Worm (Caenorhabditis elegans) whole organism, L2 larva: ENCODE measurements around the gene cab-1.

Experiments used
- C34F6.9 ChIP-seq: fragments of 150-350 bp; optimal IDR thresholded peaks from 2 replicates; lab custom pipeline; 2014; ENCODE audit warnings: missing biosample characterization, missing genetic modification characterization
- F13H6.1 ChIP-seq: sonication (generic microtip); optimal IDR thresholded peaks from 2 replicates; lab custom pipeline; 2016; ENCODE audit warnings: missing genetic modification characterization, missing compliant biosample characterization
- Y55F3AM.14 ChIP-seq: fragments of 200-800 bp; sonication (Bioruptor generic); optimal IDR thresholded peaks from 2 replicates; lab custom pipeline; 2018; ENCODE audit warnings: mild to moderate bottlenecking, missing genetic modification characterization, missing compliant biosample characterization
- alr-1 ChIP-seq: fragments of 150-350 bp; optimal IDR thresholded peaks from 2 replicates; lab custom pipeline; 2014; ENCODE audit warnings: missing biosample characterization, missing genetic modification characterization
- aly-2 ChIP-seq: fragments of 150-350 bp; optimal IDR thresholded peaks from 2 replicates; lab custom pipeline; 2014; ENCODE audit warnings: missing biosample characterization, missing genetic modification characterization
- ama-1 ChIP-seq: fragments of 150-350 bp; optimal IDR thresholded peaks from 2 replicates; lab custom pipeline; 2018; ENCODE audit warnings: inconsistent platforms
- blmp-1 ChIP-seq: sonication (generic microtip); optimal IDR thresholded peaks from 2 replicates; lab custom pipeline; 2017; ENCODE audit warnings: missing genetic modification characterization, mild to moderate bottlenecking, missing compliant biosample characterization, antibody characterized with exemption, moderate library complexity; ENCODE audit not compliant: insufficient read depth
- ceh-16 ChIP-seq: fragments of 150-350 bp; optimal IDR thresholded peaks from 2 replicates; lab custom pipeline; 2014; ENCODE audit warnings: missing biosample characterization, missing genetic modification characterization
- crh-2 ChIP-seq: sonication (generic microtip); optimal IDR thresholded peaks from 2 replicates; lab custom pipeline; 2017; ENCODE audit warnings: missing biosample characterization, missing genetic modification characterization
- egl-27 ChIP-seq: sonication (generic microtip); optimal IDR thresholded peaks from 3 replicates; lab custom pipeline; 2017; ENCODE audit warnings: missing biosample characterization, missing genetic modification reagents, missing genetic modification characterization
- elt-3 ChIP-seq: sonication (generic microtip); optimal IDR thresholded peaks from 2 replicates; lab custom pipeline; 2017; ENCODE audit warnings: missing biosample characterization, missing genetic modification characterization
- gmeb-1 ChIP-seq: fragments of 150-350 bp; optimal IDR thresholded peaks from 2 replicates; lab custom pipeline; 2014; ENCODE audit warnings: missing biosample characterization, missing genetic modification characterization
- lin-11 ChIP-seq: fragments of 150-350 bp; sonication (generic microtip); optimal IDR thresholded peaks from 2 replicates; lab custom pipeline; 2014; ENCODE audit warnings: missing biosample characterization, missing genetic modification characterization, inconsistent platforms, mixed read lengths
- lin-13 ChIP-seq: fragments of 150-350 bp; optimal IDR thresholded peaks from 2 replicates; lab custom pipeline; 2014; ENCODE audit warnings: missing biosample characterization, missing genetic modification reagents, missing genetic modification characterization
- lin-39 ChIP-seq: fragments of 150-350 bp; optimal IDR thresholded peaks from 2 replicates; lab custom pipeline; 2014; ENCODE audit warnings: missing biosample characterization, missing genetic modification reagents, missing genetic modification characterization
- lsy-2 ChIP-seq, 2 experiments: fragments of 150-350 bp in 1 of 2; sonication (generic microtip) in 1 of 2; optimal IDR thresholded peaks; 2 replicates each; lab custom pipeline; 2014 to 2017; ENCODE audit warnings: missing biosample characterization in 2 of 2, missing genetic modification characterization in 2 of 2
- mab-5 ChIP-seq: fragments of 150-350 bp; optimal IDR thresholded peaks from 2 replicates; lab custom pipeline; 2014; ENCODE audit warnings: missing biosample characterization, missing genetic modification characterization
- mbf-1 ChIP-seq: sonication (generic microtip); optimal IDR thresholded peaks from 2 replicates; lab custom pipeline; 2017; ENCODE audit warnings: missing biosample characterization, missing genetic modification characterization
- mdl-1 ChIP-seq, 2 experiments: fragments of 150-350 bp in 1 of 2; sonication (generic microtip) in 1 of 2; optimal IDR thresholded peaks; 2 replicates each; lab custom pipeline; 2017; ENCODE audit warnings: missing biosample characterization in 2 of 2, missing genetic modification characterization in 2 of 2
- nhr-10 ChIP-seq: sonication (generic microtip); optimal IDR thresholded peaks from 2 replicates; lab custom pipeline; 2017; ENCODE audit warnings: missing biosample characterization, missing genetic modification characterization
- nhr-11 ChIP-seq: fragments of 150-350 bp; optimal IDR thresholded peaks from 2 replicates; lab custom pipeline; 2014; ENCODE audit warnings: missing biosample characterization, missing genetic modification characterization
- nhr-12 ChIP-seq: fragments of 150-350 bp; optimal IDR thresholded peaks from 2 replicates; lab custom pipeline; 2014; ENCODE audit warnings: missing biosample characterization, missing genetic modification characterization
- nhr-129 ChIP-seq: fragments of 150-350 bp; optimal IDR thresholded peaks from 2 replicates; lab custom pipeline; 2014; ENCODE audit warnings: missing biosample characterization, missing genetic modification characterization
- nhr-21 ChIP-seq: fragments of 150-350 bp; optimal IDR thresholded peaks from 2 replicates; lab custom pipeline; 2014; ENCODE audit warnings: missing biosample characterization, missing genetic modification characterization
- nhr-23 ChIP-seq: fragments of 150-350 bp; optimal IDR thresholded peaks from 2 replicates; lab custom pipeline; 2014; ENCODE audit warnings: missing biosample characterization, missing genetic modification reagents, missing genetic modification characterization
- nhr-237 ChIP-seq: fragments of 150-350 bp; optimal IDR thresholded peaks from 2 replicates; lab custom pipeline; 2014; ENCODE audit warnings: missing biosample characterization, missing genetic modification characterization
- nhr-25 ChIP-seq: fragments of 150-350 bp; sonication (generic microtip); optimal IDR thresholded peaks from 3 replicates; lab custom pipeline; 2014; ENCODE audit warnings: missing biosample characterization, missing genetic modification characterization
- nhr-6 ChIP-seq: fragments of 150-350 bp; optimal IDR thresholded peaks from 2 replicates; lab custom pipeline; 2014; ENCODE audit warnings: missing biosample characterization, missing genetic modification characterization
- nhr-77 ChIP-seq: fragments of 150-350 bp; optimal IDR thresholded peaks from 2 replicates; lab custom pipeline; 2014; ENCODE audit warnings: missing biosample characterization, missing genetic modification characterization
- peb-1 ChIP-seq: fragments of 150-350 bp; optimal IDR thresholded peaks from 2 replicates; lab custom pipeline; 2014; ENCODE audit warnings: missing biosample characterization, missing genetic modification characterization
- sem-4 ChIP-seq: fragments of 150-350 bp; optimal IDR thresholded peaks from 2 replicates; lab custom pipeline; 2014; ENCODE audit warnings: missing biosample characterization, missing genetic modification reagents, missing genetic modification characterization
- sma-3 ChIP-seq: sonication (generic microtip); optimal IDR thresholded peaks from 2 replicates; lab custom pipeline; 2016; ENCODE audit warnings: missing genetic modification reagents, missing genetic modification characterization, missing compliant biosample characterization
- sma-9 ChIP-seq, 2 experiments: fragments of 150-350 bp in 1 of 2; sonication (generic microtip) in 1 of 2; optimal IDR thresholded peaks; 2 replicates each; lab custom pipeline; 2014 to 2016; ENCODE audit warnings: missing genetic modification characterization in 2 of 2, mild to moderate bottlenecking in 1 of 2, missing biosample characterization in 1 of 2, missing compliant biosample characterization in 1 of 2, missing genetic modification reagents in 1 of 2, moderate library complexity in 1 of 2
- unc-39 ChIP-seq: fragments of 150-350 bp; optimal IDR thresholded peaks from 2 replicates; lab custom pipeline; 2014; ENCODE audit warnings: missing biosample characterization, missing genetic modification characterization
- unc-55 ChIP-seq: fragments of 150-350 bp; sonication (generic microtip); optimal IDR thresholded peaks from 3 replicates; lab custom pipeline; 2014; ENCODE audit warnings: missing biosample characterization, missing genetic modification reagents, missing genetic modification characterization
- unc-62 ChIP-seq: fragments of 150-350 bp; optimal IDR thresholded peaks from 2 replicates; lab custom pipeline; 2014; ENCODE audit warnings: missing biosample characterization, missing genetic modification reagents, missing genetic modification characterization
- zag-1 ChIP-seq: fragments of 150-350 bp; optimal IDR thresholded peaks from 2 replicates; lab custom pipeline; 2014; ENCODE audit warnings: missing biosample characterization, missing genetic modification characterization
- ztf-11 ChIP-seq: sonication (generic microtip); optimal IDR thresholded peaks from 2 replicates; lab custom pipeline; 2017; ENCODE audit warnings: missing biosample characterization, missing genetic modification characterization

The cab-1 gene

DNA sequence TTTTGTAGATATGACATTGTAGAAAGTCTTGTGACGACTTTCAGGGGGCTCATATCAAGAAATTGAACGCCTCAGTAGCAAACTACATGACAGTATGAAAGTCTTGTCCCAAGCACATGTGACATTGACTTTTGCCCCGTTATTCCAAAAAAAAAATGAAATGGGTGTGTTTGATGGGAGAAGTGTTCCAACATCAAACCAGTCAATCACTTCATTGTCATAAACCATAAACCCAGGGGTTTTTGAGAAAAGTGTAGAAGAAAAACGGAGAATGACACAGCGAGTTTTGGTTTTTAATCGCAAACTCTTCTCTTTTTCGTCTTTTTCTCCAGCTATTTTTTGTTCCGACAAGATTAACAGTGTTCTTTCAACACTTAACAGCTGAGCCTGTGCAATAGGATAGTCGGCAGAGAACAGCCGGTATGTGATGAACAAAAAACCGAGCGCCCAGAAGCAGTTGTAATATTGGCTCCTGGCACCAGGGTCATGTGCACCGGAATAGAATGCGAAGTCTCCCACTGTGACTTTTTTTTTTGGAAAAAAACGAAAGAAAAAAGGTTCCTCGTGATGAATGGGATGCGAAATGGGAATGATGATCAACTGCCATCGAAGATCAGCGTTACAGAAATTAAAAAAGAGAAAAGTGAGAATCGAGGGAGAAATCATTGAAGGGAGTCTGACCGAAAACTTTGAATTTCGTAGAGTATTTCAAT, 26.7 kb downstream of the cab-1 start:
- TF ChIP-seq lsy-2 (tag; optimal IDR thresholded peaks at IDR 0.05; lab: Kevin White, UChicago) (peak in 1 of 2 experiments; percentile 15), nhr-25 (tag; lab: Kevin White, UChicago) (no peak), sma-9 (GFP tag; optimal IDR thresholded peaks at IDR 0.05; lab: Kevin White, UChicago) (peak; percentile 61), sma-9 (tag; optimal IDR thresholded peaks at IDR 0.05; lab: Kevin White, UChicago) (no peak)
- TF ChIP-seq, all 48 proteins: peak for 2

DNA sequence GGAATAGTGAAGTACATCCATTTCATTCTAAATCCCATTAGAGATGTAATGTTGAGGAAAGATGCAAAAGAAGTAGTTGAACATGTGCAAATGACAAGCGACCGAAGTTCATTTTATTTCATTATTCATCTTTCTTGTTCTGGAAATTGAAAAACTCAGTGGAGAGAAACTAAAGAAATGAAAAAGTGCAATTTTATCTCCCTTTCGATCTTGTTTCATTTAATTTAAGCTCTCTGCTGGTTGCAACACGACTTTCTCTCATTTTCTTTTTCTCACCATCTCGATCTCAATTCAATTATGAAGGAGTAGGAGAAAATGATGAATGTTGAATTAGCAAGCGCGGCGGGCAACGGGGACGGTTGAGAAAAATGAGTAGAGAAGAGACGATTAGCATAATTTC, 28.3 kb downstream of the cab-1 start:
- peak; percentile 58 for TF ChIP-seq unc-55 (GFP tag; lab: Kevin White, UChicago)
- no peak for TF ChIP-seq nhr-25 (tag; lab: Kevin White, UChicago)
- TF ChIP-seq crh-2 (tag; lab: Kevin White, UChicago), result peak; percentile 36
- TF ChIP-seq mab-5 (tag; lab: Kevin White, UChicago), result no peak
- peak; percentile 1 for TF ChIP-seq nhr-129 (tag; lab: Kevin White, UChicago)
- TF ChIP-seq Y55F3AM.14 (GFP tag; lab: Kevin White, UChicago), result no peak
- TF ChIP-seq egl-27 (tag; lab: Kevin White, UChicago), result peak; percentile 19
- TF ChIP-seq lsy-2 (tag; optimal IDR thresholded peaks at IDR 0.05; lab: Kevin White, UChicago), result peak in 1 of 2 experiments; percentile 42
- TF ChIP-seq C34F6.9 (tag; lab: Kevin White, UChicago), result peak; percentile 31
- TF ChIP-seq unc-39, result no peak
- TF ChIP-seq nhr-23, result no peak
- no peak for TF ChIP-seq nhr-10 (tag; lab: Kevin White, UChicago)
- no peak for TF ChIP-seq peb-1
- TF ChIP-seq nhr-12 (tag; lab: Kevin White, UChicago), result no peak
- TF ChIP-seq F13H6.1 (tag; lab: Kevin White, UChicago), result no peak
- TF ChIP-seq nhr-6 (tag; lab: Kevin White, UChicago), result no peak
- peak; percentile 60 for TF ChIP-seq sem-4 (tag; lab: Kevin White, UChicago)
- no peak for TF ChIP-seq lin-13 (GFP tag; lab: Kevin White, UChicago)
- TF ChIP-seq lin-39 (tag; lab: Kevin White, UChicago), result no peak
- peak; percentile 26 for TF ChIP-seq sma-9 (GFP tag; optimal IDR thresholded peaks at IDR 0.05; lab: Kevin White, UChicago)
- TF ChIP-seq sma-9 (tag; optimal IDR thresholded peaks at IDR 0.05; lab: Kevin White, UChicago), result no peak

DNA sequence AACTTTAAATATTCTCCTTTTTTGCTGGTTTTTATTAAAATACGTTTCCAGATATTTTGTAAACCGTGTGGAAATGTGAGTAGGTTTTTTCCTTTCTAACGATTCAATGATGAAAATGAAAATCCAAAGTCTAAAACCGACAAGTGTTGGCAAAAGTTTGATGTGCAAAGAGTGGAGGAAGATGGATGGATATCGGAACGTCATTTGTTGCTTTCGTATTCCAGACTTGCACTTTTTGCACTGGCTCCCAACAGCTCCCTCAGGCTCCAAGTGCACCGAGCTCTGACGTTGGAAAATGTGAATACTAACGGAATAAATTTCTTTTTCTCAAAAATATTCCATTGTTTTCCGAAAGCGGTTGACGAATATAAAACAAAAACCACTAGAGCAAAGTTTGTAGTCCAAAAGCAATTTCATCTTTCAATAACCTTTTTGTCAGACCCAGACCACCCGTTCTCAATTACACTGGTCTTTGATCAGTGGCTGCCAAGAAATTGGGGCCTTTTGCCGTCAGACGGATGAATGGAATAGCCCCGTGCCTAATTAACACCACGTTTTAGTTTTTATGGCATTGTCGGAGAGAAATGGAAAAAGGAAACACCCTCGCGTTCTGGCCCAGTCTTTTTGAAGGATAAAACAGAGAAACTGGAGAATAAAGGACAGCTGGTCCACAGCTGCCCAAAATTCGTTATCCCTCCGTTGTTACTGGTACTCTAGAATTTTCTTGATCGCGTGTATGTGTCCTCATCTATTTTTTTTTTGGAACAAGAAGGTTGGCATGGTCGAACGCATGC, 29.8 kb downstream of the cab-1 start:
- TF ChIP-seq unc-62 (GFP tag; lab: Kevin White, UChicago) (peak; percentile 14), sma-9 (GFP tag; optimal IDR thresholded peaks at IDR 0.05; lab: Kevin White, UChicago) (peak; percentile 2), sma-9 (tag; optimal IDR thresholded peaks at IDR 0.05; lab: Kevin White, UChicago) (no peak), aly-2 (no peak), lin-13 (GFP tag; lab: Kevin White, UChicago) (no peak), nhr-129 (tag; lab: Kevin White, UChicago) (peak; percentile 36), sem-4 (tag; lab: Kevin White, UChicago) (peak; percentile 60), unc-55 (GFP tag; lab: Kevin White, UChicago) (peak; percentile 40), zag-1 (peak; percentile 47), lsy-2 (tag; optimal IDR thresholded peaks at IDR 0.05; lab: Kevin White, UChicago) (no peak), elt-3 (tag; lab: Kevin White, UChicago) (no peak)

ce11 chrX:12181606-12182005, 31.1 kb downstream of the cab-1 start:
- TF ChIP-seq sma-9 (GFP tag; optimal IDR thresholded peaks at IDR 0.05; lab: Kevin White, UChicago), result peak; percentile 10
- TF ChIP-seq sma-9 (tag; optimal IDR thresholded peaks at IDR 0.05; lab: Kevin White, UChicago), result no peak
- TF ChIP-seq nhr-77 (tag; lab: Kevin White, UChicago), result no peak

DNA sequence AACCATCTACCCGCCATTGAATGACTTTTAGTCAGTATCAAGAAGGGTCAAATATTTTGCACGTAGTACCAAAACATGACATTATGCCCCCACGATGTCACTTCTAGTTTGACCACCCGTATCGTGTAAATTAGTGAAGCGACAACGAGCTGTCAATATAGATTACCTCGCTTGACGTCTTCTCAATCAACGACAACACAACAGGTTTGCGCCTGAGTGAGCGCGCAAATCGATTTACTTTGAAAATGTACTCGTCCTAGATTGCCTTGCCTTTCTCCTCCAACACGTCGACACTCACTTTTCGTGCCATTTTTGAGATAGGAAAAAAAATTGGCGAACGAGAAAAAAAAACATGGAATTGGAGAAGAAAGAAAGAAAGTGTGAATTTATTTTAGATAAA, 32.0 kb downstream of the cab-1 start:
- TF ChIP-seq nhr-12 (tag; lab: Kevin White, UChicago) (no peak), ztf-11 (tag; lab: Kevin White, UChicago) (no peak), nhr-11 (no peak), nhr-129 (tag; lab: Kevin White, UChicago) (peak; percentile 66), lin-11 (tag; lab: Kevin White, UChicago) (no peak), nhr-21 (tag; lab: Kevin White, UChicago) (peak; percentile 60), mdl-1 (tag; optimal IDR thresholded peaks at IDR 0.05; lab: Kevin White, UChicago) (peak in 1 of 2 experiments; percentile 18), alr-1 (no peak), blmp-1 (tag; lab: Kevin White, UChicago) (peak; percentile 67), sma-3 (GFP tag; lab: Kevin White, UChicago) (peak; percentile 44), nhr-237 (tag; lab: Kevin White, UChicago) (no peak), C34F6.9 (tag; lab: Kevin White, UChicago) (peak; percentile 43), lin-13 (GFP tag; lab: Kevin White, UChicago) (no peak), mbf-1 (no peak), crh-2 (tag; lab: Kevin White, UChicago) (peak; percentile 42), sma-9 (GFP tag; optimal IDR thresholded peaks at IDR 0.05; lab: Kevin White, UChicago) (peak; percentile 73), sma-9 (tag; optimal IDR thresholded peaks at IDR 0.05; lab: Kevin White, UChicago) (no peak), F13H6.1 (tag; lab: Kevin White, UChicago) (peak; percentile 40), ceh-16 (tag; lab: Kevin White, UChicago) (peak; percentile 62), sem-4 (tag; lab: Kevin White, UChicago) (peak; percentile 35), nhr-25 (tag; lab: Kevin White, UChicago) (peak; percentile 91), ama-1 (lab: Kevin White, UChicago) (no peak), gmeb-1 (tag; lab: Kevin White, UChicago) (peak; percentile 8)
- TF ChIP-seq, all 48 proteins: peak for 13
